Fruit fly (Drosophila melanogaster) S2 (cell line): Measurements from ENCODE around the gene EMC5.

Source experiments
- CG8478 ChIP-seq: fragments of >200 bp; optimal IDR thresholded peaks from 2 replicates; lab custom pipeline; 2018
- CTCF ChIP-seq, 2 experiments: fragments of >200 bp; optimal IDR thresholded peaks; 2 replicates each; lab custom pipeline; 2018

EMC5 gene

dm6 chr2L:18982826-18983758 is 4.4 kb upstream of the EMC5 start:
- TF ChIP-seq CTCF (optimal IDR thresholded peaks at IDR 0.05; lab: Kevin White, UChicago), result no peak
- TF ChIP-seq CG8478 (lab: Kevin White, UChicago), result no peak

DNA sequence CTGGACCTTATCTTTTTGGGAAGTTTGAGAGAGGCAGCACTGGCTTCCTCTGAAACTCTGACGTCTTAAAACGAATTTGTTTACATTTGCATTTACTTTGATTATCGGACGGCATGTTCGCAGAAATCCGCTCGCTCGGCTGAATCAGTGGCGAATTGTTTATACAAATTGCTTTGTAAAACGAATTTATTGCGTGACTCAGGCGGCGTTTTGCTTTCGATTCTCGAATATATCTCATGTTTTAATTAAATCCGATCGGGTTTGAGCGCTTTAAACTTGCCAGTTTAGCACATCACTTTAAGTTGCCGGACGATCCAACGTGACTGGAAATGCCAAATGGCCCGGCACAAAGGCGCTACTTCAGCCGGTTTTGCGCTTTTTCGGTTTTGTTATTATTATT is 3.3 kb upstream of the EMC5 start:
- TF ChIP-seq CG8478 (lab: Kevin White, UChicago), result no peak
- TF ChIP-seq CTCF (optimal IDR thresholded peaks at IDR 0.05; lab: Kevin White, UChicago), result no peak

dm6 chr2L:18985201-18986124 is 2.0 kb upstream of the EMC5 start:
- no peak for TF ChIP-seq CTCF (optimal IDR thresholded peaks at IDR 0.05; lab: Kevin White, UChicago)
- TF ChIP-seq CG8478 (lab: Kevin White, UChicago), result no peak

DNA sequence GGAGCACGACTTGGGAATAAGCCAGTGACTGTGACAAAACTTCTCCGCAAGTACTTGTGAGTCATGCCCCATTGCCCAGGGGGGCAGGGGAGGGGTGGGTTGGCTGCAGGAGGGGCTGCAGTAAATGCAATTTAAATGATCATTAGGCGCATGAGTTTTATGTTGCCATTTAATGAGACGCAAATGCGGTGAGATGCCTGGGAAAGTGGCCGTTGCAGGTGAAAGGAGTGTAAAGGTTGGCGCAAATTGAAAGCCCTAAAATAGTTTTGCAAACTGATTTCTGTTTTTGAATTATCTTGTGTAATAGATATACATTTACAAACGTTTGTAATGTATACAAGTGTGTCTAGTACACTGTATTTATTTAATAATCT is 1.4 kb upstream of the EMC5 start:
- TF ChIP-seq CG8478 (lab: Kevin White, UChicago), result no peak
- TF ChIP-seq CTCF (optimal IDR thresholded peaks at IDR 0.05; lab: Kevin White, UChicago), result no peak

DNA sequence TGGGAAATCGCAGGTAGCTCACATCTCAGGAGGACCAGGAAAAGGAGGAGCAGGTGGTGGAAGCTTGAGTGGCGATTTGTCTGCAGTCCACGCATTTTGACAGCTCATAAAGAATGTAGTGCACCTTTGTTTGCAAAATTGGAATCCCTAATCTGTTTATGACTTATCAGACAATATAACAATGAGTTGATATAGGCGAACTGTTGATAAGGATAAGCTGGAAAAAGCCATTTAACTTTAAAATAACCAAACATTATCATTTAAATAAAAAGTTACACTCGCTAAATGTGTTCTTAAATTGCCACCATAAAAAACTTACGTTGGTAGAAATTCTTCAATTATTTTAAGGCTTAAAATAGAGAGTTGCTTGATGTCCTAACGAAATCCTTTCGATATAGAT is 2.6 kb downstream of the EMC5 start, which contains the start of gene CG15170:
Gene CG15170 (minus strand): TSS at position 101 of the 400 bp plus-strand sequence.
- TF ChIP-seq CTCF (optimal IDR thresholded peaks at IDR 0.05; lab: Kevin White, UChicago), result no peak
- TF ChIP-seq CG8478 (lab: Kevin White, UChicago), result no peak

DNA sequence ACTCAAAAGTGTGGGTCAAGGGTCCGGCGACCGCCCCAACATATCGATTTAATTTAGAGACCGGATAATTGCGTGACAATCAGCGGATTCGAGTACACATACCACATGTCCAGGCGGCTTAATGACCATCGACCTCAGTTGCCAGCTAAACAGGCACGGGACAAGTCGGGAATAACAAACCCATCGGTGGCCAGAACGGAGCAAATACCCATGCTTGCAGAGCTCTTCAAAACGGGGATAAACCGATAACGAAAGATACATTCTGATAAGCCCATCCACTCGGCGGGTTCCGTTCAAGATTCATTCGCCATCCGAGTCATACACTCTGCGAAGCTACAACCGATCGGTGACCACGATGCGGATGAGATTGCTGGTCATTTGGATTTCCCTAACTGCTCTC is 3.2 kb downstream of the EMC5 start, which contains the start of gene CG15169:
Gene CG15169 (plus strand): TSS at position 301 of the 400 bp plus-strand sequence.
- TF ChIP-seq CG8478 (lab: Kevin White, UChicago), result no peak
- TF ChIP-seq CTCF (optimal IDR thresholded peaks at IDR 0.05; lab: Kevin White, UChicago), result no peak

DNA sequence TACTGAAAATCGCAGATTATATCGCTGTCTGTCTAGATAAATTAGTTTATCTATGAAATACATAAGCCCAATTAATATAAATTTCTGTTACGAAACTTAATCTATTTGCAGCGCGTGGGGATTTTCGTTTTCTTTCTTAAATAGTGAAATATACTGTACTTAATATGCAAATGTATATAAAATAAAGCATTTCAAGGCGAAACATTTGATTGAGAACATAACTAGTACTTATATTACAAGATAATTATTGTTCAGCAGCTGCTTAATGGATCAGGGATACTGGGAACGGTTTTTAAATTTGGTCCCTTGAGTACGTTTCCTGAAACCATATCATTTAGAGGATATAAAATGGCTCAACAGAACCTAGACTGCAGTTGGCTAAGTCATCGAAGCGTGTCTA is 4.7 kb downstream of the EMC5 start, which contains the start of gene CG46465:
Gene CG46465 (plus strand): TSS at position 301 of the 400 bp plus-strand sequence.
- TF ChIP-seq CG8478 (lab: Kevin White, UChicago) (no peak), CTCF (optimal IDR thresholded peaks at IDR 0.05; lab: Kevin White, UChicago) (no peak)

DNA sequence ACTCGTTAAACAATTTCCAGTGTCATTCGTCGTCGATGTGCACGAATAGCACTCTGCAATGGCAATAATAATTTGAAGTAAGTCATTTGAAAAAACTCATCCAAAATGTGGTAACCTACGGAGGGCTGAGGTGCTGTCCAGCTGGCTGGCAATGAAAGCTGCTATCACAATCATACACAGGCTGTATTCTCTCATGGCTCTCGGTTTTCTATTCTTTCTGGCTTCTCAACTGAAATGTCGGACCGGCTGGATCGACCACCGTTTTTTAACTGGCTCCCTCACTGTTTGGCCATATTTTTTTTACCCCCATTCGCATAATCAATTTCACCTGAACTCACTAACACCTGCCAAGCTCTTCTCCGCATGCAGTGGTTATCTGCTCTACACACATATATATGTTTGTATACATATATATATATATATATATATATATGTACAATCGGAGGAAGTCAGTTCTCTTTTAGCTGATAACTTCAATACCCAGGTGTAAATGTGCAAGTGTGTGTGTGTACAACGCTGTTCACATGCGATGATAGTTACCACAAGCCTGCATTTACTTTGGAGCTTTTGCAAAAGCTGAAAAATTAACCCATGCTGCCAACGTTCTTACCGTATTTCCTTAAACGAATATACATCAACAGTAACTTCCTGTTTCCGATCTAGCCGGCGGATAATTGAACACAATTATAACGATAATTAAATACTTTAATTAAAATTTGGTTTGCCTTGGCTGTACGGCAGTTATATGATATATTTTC is 8.3 kb downstream of the EMC5 start, which contains the start of gene CG10650:
Gene CG10650 (minus strand): TSS at position 275 of the 758 bp plus-strand sequence.
- no peak for TF ChIP-seq CTCF (optimal IDR thresholded peaks at IDR 0.05; lab: Kevin White, UChicago)
- no peak for TF ChIP-seq CG8478 (lab: Kevin White, UChicago)

dm6 chr2L:18997148-18997547 is 9.6 kb downstream of the EMC5 start, which contains the start of gene CG31792:
TSS of gene CG31792 (plus strand) at chr2L:18997448.
- TF ChIP-seq CTCF (optimal IDR thresholded peaks at IDR 0.05; lab: Kevin White, UChicago), result no peak
- TF ChIP-seq CG8478 (lab: Kevin White, UChicago), result no peak

dm6 chr2L:19002468-19002867 is 15.0 kb downstream of the EMC5 start:
- TF ChIP-seq CTCF (optimal IDR thresholded peaks at IDR 0.05; lab: Kevin White, UChicago), result no peak
- no peak for TF ChIP-seq CG8478 (lab: Kevin White, UChicago)

DNA sequence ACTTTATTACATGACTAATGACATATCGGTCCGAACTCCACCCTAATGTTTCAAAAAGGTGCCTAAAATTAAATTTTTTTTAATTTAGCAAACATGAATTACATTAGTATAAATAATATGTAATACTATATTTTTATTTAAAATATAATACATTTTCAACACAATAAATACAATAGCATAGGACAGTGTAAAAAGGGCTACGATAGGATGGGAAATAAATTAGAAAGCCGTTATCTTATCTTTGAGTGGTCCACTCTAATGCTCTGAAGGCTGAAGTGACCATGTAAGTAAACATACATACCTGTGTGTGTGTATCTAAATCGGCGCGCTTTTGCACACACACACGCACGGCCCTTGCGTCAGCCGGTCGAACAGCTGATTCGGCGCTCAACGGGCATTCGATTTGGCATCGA is 15.5 kb downstream of the EMC5 start, which contains the start of gene CG31793:
Gene CG31793 (plus strand): TSS at position 409 of the 413 bp plus-strand sequence.
- no peak for TF ChIP-seq CG8478 (lab: Kevin White, UChicago)
- no peak for TF ChIP-seq CTCF (optimal IDR thresholded peaks at IDR 0.05; lab: Kevin White, UChicago)

- TF ChIP-seq CG8478 (lab: Kevin White, UChicago) (no peak), CTCF (optimal IDR thresholded peaks at IDR 0.05; lab: Kevin White, UChicago) (peak; percentile 75 to 83)
Measured at dm6 chr2L:19009130-19009529, 21.6 kb downstream of the EMC5 start, which contains the start of gene RpL30. TSS of gene RpL30 (minus strand) at chr2L:19009306.

- TF ChIP-seq CTCF (optimal IDR thresholded peaks at IDR 0.05; lab: Kevin White, UChicago), result no peak
- no peak for TF ChIP-seq CG8478 (lab: Kevin White, UChicago)
Measured at dm6 chr2L:19010037-19010436, 22.5 kb downstream of the EMC5 start.
